Worm (Caenorhabditis elegans): Measurements from ENCODE around the gene prp-19.

The prp-19 gene

DNA sequence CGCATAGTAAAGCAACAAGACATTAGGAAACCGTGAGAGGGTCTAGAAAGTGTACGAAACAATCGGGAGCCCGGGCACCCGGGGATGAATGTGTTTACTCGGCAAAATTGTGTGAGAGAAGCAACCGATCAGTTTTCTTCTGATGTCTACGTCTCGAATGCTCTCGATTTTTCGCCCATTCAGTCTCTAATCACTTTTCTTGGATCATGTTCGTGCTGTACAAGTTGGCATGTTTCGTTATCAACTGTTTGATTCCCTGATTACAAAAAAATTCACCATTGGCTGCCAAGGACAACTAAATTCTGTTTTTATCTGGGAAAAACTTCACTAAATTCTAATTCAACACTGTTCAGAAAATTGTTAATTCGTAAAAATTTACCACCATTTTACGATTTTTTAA, 8.7 kb upstream of the prp-19 start:
- TF ChIP-seq lin-11 (tag; optimal IDR thresholded peaks at IDR 0.05) = no peak
- TF ChIP-seq unc-55 (GFP tag; optimal IDR thresholded peaks at IDR 0.05) = no peak
- no peak for TF ChIP-seq C38D4.7 (GFP tag; optimal IDR thresholded peaks at IDR 0.05)
- TF ChIP-seq elt-2 (tag; optimal IDR thresholded peaks at IDR 0.05) = no peak
- no peak for TF ChIP-seq ceh-19 (GFP tag; optimal IDR thresholded peaks at IDR 0.05)
- no peak for TF ChIP-seq gmeb-2 (tag; optimal IDR thresholded peaks at IDR 0.05)
- no peak for TF ChIP-seq ceh-18 (tag; optimal IDR thresholded peaks at IDR 0.05)
- no peak for TF ChIP-seq unc-86 (tag; optimal IDR thresholded peaks at IDR 0.05)
- no peak for TF ChIP-seq syd-9 (tag; optimal IDR thresholded peaks at IDR 0.05)
- no peak for TF ChIP-seq ttx-3 (tag; optimal IDR thresholded peaks at IDR 0.05)
- TF ChIP-seq C08G9.2 (tag; optimal IDR thresholded peaks at IDR 0.05) = no peak

DNA sequence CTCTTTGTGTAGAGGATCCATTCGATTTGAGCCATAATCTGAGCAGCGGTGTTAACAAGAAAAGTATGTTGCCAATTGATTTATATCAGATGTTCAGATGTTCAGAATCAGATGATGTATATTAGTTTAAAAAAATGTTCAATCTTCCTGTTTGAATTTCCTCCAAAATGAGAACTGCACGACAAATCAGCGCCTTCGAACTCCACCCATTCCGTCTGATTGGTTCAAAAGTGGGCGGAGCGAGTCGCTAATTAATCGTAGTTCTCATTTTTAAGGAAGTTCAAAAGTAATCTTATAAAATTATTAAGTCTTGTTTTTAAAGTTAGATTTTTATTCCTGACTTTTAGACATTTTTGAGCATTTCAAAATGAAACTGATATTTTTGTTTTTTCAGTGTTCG, 7.3 kb upstream of the prp-19 start:
- no peak for TF ChIP-seq lin-11 (tag; optimal IDR thresholded peaks at IDR 0.05)
- peak; percentile 54 for TF ChIP-seq nfya-1 (tag; optimal IDR thresholded peaks at IDR 0.05)
- TF ChIP-seq unc-86 (tag; optimal IDR thresholded peaks at IDR 0.05) = no peak
- no peak for TF ChIP-seq ceh-19 (GFP tag; optimal IDR thresholded peaks at IDR 0.05)

DNA sequence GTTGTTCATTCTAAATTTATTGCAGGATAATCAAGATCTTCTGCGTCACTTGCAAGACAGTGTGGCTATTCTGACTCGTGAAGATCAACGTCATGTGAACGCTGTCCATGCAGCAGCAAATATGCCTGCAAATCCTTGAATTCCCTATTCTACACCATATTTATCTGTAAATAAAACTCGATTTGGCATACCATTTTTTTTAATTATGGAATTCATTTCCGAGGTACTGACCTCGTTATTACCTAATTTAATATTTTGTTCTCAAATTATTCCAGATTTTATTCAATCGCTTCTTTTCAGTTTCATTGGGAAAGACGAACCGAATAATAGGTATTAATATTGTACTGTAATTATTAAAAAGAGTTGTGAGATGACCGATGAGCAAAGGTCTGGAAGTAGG, 1.8 kb upstream of the prp-19 start, which contains the start of gene cid-1:
Gene cid-1 (plus strand): TSS at position 301 of the 400 bp plus-strand sequence.
- TF ChIP-seq mec-3 (tag; optimal IDR thresholded peaks at IDR 0.05; ENCODE audit: borderline replicate concordance) (no peak), ceh-48 (tag; optimal IDR thresholded peaks at IDR 0.05) (no peak), K09A11.1 (tag; optimal IDR thresholded peaks at IDR 0.05; ENCODE audit: insufficient read depth) (no peak), ama-1 (optimal IDR thresholded peaks at IDR 0.05) (no peak), ceh-24 (tag; optimal IDR thresholded peaks at IDR 0.05) (no peak), ceh-22 (tag; optimal IDR thresholded peaks at IDR 0.05) (no peak), ceh-9 (tag; optimal IDR thresholded peaks at IDR 0.05) (no peak), hlh-6 (tag; optimal IDR thresholded peaks at IDR 0.05) (no peak), nhr-11 (tag; optimal IDR thresholded peaks at IDR 0.05) (no peak), zip-5 (tag; optimal IDR thresholded peaks at IDR 0.05) (no peak), hlh-13 (GFP tag; optimal IDR thresholded peaks at IDR 0.05) (no peak), ceh-14 (tag; optimal IDR thresholded peaks at IDR 0.05) (no peak), madf-2 (tag; optimal IDR thresholded peaks at IDR 0.05) (no peak), ceh-18 (tag; optimal IDR thresholded peaks at IDR 0.05) (no peak), Y22D7AL.16 (tag; optimal IDR thresholded peaks at IDR 0.05) (no peak), K02D7.2 (tag; optimal IDR thresholded peaks at IDR 0.05) (no peak), ceh-34 (tag; optimal IDR thresholded peaks at IDR 0.05) (no peak), ceh-2 (tag; optimal IDR thresholded peaks at IDR 0.05) (no peak), sdc-2 (tag; optimal IDR thresholded peaks at IDR 0.05) (no peak), unc-42 (tag; optimal IDR thresholded peaks at IDR 0.05) (no peak)

DNA sequence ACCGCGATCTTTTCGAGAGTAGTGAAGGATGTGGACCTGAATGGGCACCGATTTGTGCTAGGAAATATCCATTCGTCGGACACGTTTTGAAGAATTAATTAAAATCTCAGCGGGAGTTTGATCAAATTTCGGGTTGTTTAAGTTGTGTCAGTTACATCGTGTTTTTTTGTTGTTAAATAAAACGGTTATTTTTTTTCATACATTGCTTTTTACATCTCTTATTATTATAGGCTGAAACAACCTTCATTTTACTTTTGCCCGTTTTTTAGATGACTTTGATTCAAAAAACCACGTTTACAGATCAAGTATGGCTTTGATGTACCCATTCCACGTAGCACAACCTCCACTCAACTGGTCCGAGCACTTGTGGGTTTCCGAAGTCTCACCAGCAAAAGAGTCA, 1.3 kb upstream of the prp-19 start, which contains the start of gene emb-1:
Gene emb-1 (plus strand): TSS at position 301 of the 400 bp plus-strand sequence.
- no peak for TF ChIP-seq eyg-1 (tag; optimal IDR thresholded peaks at IDR 0.05)
- TF ChIP-seq dve-1 (tag; optimal IDR thresholded peaks at IDR 0.05) = no peak
- no peak for TF ChIP-seq ets-4 (tag; optimal IDR thresholded peaks at IDR 0.05)
- TF ChIP-seq tbx-2 (tag; optimal IDR thresholded peaks at IDR 0.05) = no peak
- no peak for TF ChIP-seq ceh-6 (GFP tag; optimal IDR thresholded peaks at IDR 0.05)
- TF ChIP-seq pax-1 (tag; optimal IDR thresholded peaks at IDR 0.05) = no peak
- no peak for TF ChIP-seq ceh-19 (GFP tag; optimal IDR thresholded peaks at IDR 0.05)
- TF ChIP-seq ceh-2 (tag; optimal IDR thresholded peaks at IDR 0.05) = no peak
- no peak for TF ChIP-seq tbx-7 (tag; optimal IDR thresholded peaks at IDR 0.05)
- no peak for TF ChIP-seq pha-2 (tag; optimal IDR thresholded peaks at IDR 0.05)

Data from whole organism, late embryonic.